Fruit fly (Drosophila melanogaster): ENCODE results near the gene RpL37-1.

- no peak for TF ChIP-seq CG1620 (GFP tag; optimal IDR thresholded peaks at IDR 0.05)
- no peak for TF ChIP-seq bab1 (GFP tag; optimal IDR thresholded peaks at IDR 0.05)
- no peak for TF ChIP-seq Hr96 (GFP tag; optimal IDR thresholded peaks at IDR 0.05)
- no peak for TF ChIP-seq CG7045 (GFP tag; optimal IDR thresholded peaks at IDR 0.05)
- TF ChIP-seq Crg-1 (GFP tag; optimal IDR thresholded peaks at IDR 0.05): no peak
- no peak for TF ChIP-seq CG5204 (GFP tag; optimal IDR thresholded peaks at IDR 0.05)
Observed at dm6 chrX:15090371-15090770, 48.8 kb downstream of the RpL37-1 start.

Data from whole organism, adult.